Fruit fly (Drosophila melanogaster) whole organism, embryonic: ENCODE data around the gene CNPYb.

Source experiments
- Asciz ChIP-seq: fragments of 200-800 bp; sonication (Bioruptor generic); optimal IDR thresholded peaks from 2 replicates; lab custom pipeline; 2017; ENCODE audit warnings: missing biosample characterization, mild to moderate bottlenecking, missing genetic modification characterization, missing genetic modification reagents
- CG12219 ChIP-seq: fragments of 200-800 bp; sonication (Bioruptor generic); optimal IDR thresholded peaks from 3 replicates; lab custom pipeline; 2018; ENCODE audit warnings: missing biosample characterization, mild to moderate bottlenecking, missing genetic modification characterization
- CG12744 ChIP-seq: fragments of 200-800 bp; sonication (Bioruptor generic); optimal IDR thresholded peaks from 2 replicates; lab custom pipeline; 2016; ENCODE audit warnings: missing biosample characterization, missing genetic modification characterization
- CG12769 ChIP-seq: fragments of 200-800 bp; sonication (Bioruptor generic); optimal IDR thresholded peaks from 2 replicates; lab custom pipeline; 2019; ENCODE audit warnings: missing biosample characterization, mild to moderate bottlenecking, missing genetic modification characterization, moderate library complexity
- CG13296 ChIP-seq: fragments of 200-800 bp; sonication (Bioruptor generic); optimal IDR thresholded peaks from 3 replicates; lab custom pipeline; 2018; ENCODE audit warnings: missing biosample characterization, mild to moderate bottlenecking, missing genetic modification characterization
- CG14050 ChIP-seq: fragments of 200-800 bp; sonication (Bioruptor generic); IDR thresholded peaks from 3 replicates; pipeline ENCODE4 v1.3.6; 2022; ENCODE audit warnings: missing biosample characterization, missing genetic modification characterization
- CG15514 ChIP-seq: fragments of 200-800 bp; sonication (Bioruptor generic); optimal IDR thresholded peaks from 3 replicates; lab custom pipeline; 2017; ENCODE audit warnings: missing biosample characterization, missing genetic modification characterization, mild to moderate bottlenecking, moderate library complexity, missing genetic modification reagents
- CG15601 ChIP-seq: fragments of 200-800 bp; sonication (Bioruptor generic); optimal IDR thresholded peaks from 3 replicates; lab custom pipeline; 2019; ENCODE audit warnings: missing biosample characterization, mild to moderate bottlenecking, missing genetic modification characterization, moderate library complexity
- CG17186 ChIP-seq: fragments of 200-800 bp; sonication (Bioruptor generic); optimal IDR thresholded peaks from 3 replicates; lab custom pipeline; 2017; ENCODE audit warnings: missing biosample characterization, missing genetic modification reagents, missing genetic modification characterization
- CG17612 ChIP-seq: fragments of 200-800 bp; sonication (Bioruptor generic); IDR thresholded peaks from 2 replicates; pipeline ENCODE4 v1.3.6; 2022; ENCODE audit warnings: missing biosample characterization, missing genetic modification characterization
- CG2199 ChIP-seq: fragments of 200-800 bp; sonication (Bioruptor generic); IDR thresholded peaks from 3 replicates; pipeline ENCODE4 v1.3.6; 2022; ENCODE audit warnings: missing biosample characterization, missing genetic modification characterization
- CG30431 ChIP-seq: fragments of 200-800 bp; sonication (Bioruptor generic); optimal IDR thresholded peaks from 2 replicates; lab custom pipeline; 2017; ENCODE audit warnings: missing biosample characterization, missing genetic modification characterization
- CG31224 ChIP-seq: fragments of 200-800 bp; sonication (Bioruptor generic); IDR thresholded peaks from 2 replicates; pipeline ENCODE4 v1.3.6; 2022; ENCODE audit warnings: missing biosample characterization, missing genetic modification characterization
- CG34422 ChIP-seq: fragments of 200-800 bp; sonication (Bioruptor generic); IDR thresholded peaks from 3 replicates; pipeline ENCODE4 v1.3.6; 2022; ENCODE audit warnings: missing biosample characterization, missing genetic modification characterization
- CG4360 ChIP-seq: fragments of 200-800 bp; sonication (Bioruptor generic); IDR thresholded peaks from 2 replicates; pipeline ENCODE4 v1.3.6; 2022; ENCODE audit warnings: missing biosample characterization, missing genetic modification characterization
- CG7928 ChIP-seq: fragments of 200-800 bp; sonication (Bioruptor generic); optimal IDR thresholded peaks from 2 replicates; lab custom pipeline; 2017; ENCODE audit warnings: missing biosample characterization, mild to moderate bottlenecking, missing genetic modification characterization
- Chrac-16 ChIP-seq: fragments of 200-800 bp; sonication (Bioruptor generic); optimal IDR thresholded peaks from 3 replicates; lab custom pipeline; 2016; ENCODE audit warnings: missing biosample characterization, missing genetic modification characterization
- Deaf1 ChIP-seq: fragments of 200-800 bp; optimal IDR thresholded peaks from 3 replicates; lab custom pipeline; 2019; ENCODE audit warnings: missing biosample characterization, mild to moderate bottlenecking, missing genetic modification characterization, moderate library complexity
- Dip3 ChIP-seq: fragments of 200-800 bp; sonication (Bioruptor generic); optimal IDR thresholded peaks from 3 replicates; lab custom pipeline; 2016; ENCODE audit warnings: missing biosample characterization, missing genetic modification characterization
- E2f2 ChIP-seq: fragments of 200-800 bp; sonication (Bioruptor generic); IDR thresholded peaks from 2 replicates; pipeline ENCODE4 v1.3.6; 2022; ENCODE audit warnings: missing biosample characterization, missing genetic modification characterization
- Jarid2 ChIP-seq: fragments of 200-800 bp; sonication (Bioruptor generic); optimal IDR thresholded peaks from 3 replicates; lab custom pipeline; 2017; ENCODE audit warnings: mild to moderate bottlenecking, missing biosample characterization, missing genetic modification reagents, missing genetic modification characterization
- NK7.1 ChIP-seq: fragments of 200-800 bp; sonication (Bioruptor generic); optimal IDR thresholded peaks from 3 replicates; lab custom pipeline; 2016; ENCODE audit warnings: missing biosample characterization, missing genetic modification characterization
- abd-A ChIP-seq: fragments of 200-800 bp; sonication (Bioruptor generic); optimal IDR thresholded peaks from 3 replicates; lab custom pipeline; 2019; ENCODE audit warnings: missing biosample characterization, mild to moderate bottlenecking, missing genetic modification characterization, moderate library complexity
- ara ChIP-seq: fragments of 200-800 bp; sonication (Bioruptor generic); IDR thresholded peaks from 2 replicates; pipeline ENCODE4 v1.3.6; 2022; ENCODE audit warnings: missing biosample characterization, missing genetic modification characterization
- cg ChIP-seq: fragments of 200-800 bp; sonication (Bioruptor generic); optimal IDR thresholded peaks from 3 replicates; lab custom pipeline; 2019; ENCODE audit warnings: missing biosample characterization, mild to moderate bottlenecking, missing genetic modification characterization, moderate library complexity
- chm ChIP-seq: fragments of 200-800 bp; sonication (Bioruptor generic); IDR thresholded peaks from 2 replicates; pipeline ENCODE4 v1.3.6; 2022; ENCODE audit warnings: missing biosample characterization, missing genetic modification characterization
- cwo ChIP-seq: fragments of 200-800 bp; sonication (Bioruptor generic); optimal IDR thresholded peaks from 3 replicates; lab custom pipeline; 2017; ENCODE audit warnings: missing biosample characterization, missing genetic modification characterization, mild to moderate bottlenecking, moderate library complexity, missing genetic modification reagents
- danr ChIP-seq: fragments of 200-800 bp; sonication (Bioruptor generic); IDR thresholded peaks from 2 replicates; pipeline ENCODE4 v1.3.6; 2022; ENCODE audit warnings: missing biosample characterization, missing genetic modification characterization
- hb ChIP-seq: fragments of 200-800 bp; sonication (Bioruptor generic); IDR thresholded peaks from 3 replicates; pipeline ENCODE4 v1.3.6; 2022; ENCODE audit warnings: missing biosample characterization, missing genetic modification characterization; ENCODE audit not compliant: partially characterized antibody
- jigr1 ChIP-seq: fragments of 200-800 bp; sonication (Bioruptor generic); IDR thresholded peaks from 3 replicates; pipeline ENCODE4 v1.3.6; 2022; ENCODE audit warnings: missing biosample characterization, missing genetic modification characterization
- lilli ChIP-seq: fragments of 200-800 bp; sonication (Bioruptor generic); optimal IDR thresholded peaks from 3 replicates; lab custom pipeline; 2016; ENCODE audit warnings: missing biosample characterization, missing genetic modification characterization
- lola ChIP-seq, 3 experiments: fragments of >200 bp in 2 of 3; fragments of 200-800 bp in 1 of 3; sonication (Bioruptor generic) in 1 of 3; optimal IDR thresholded peaks; 2 replicates each; lab custom pipeline; 2017 to 2019; ENCODE audit warnings: missing biosample characterization in 3 of 3, missing genetic modification characterization in 3 of 3, mild to moderate bottlenecking in 1 of 3, moderate library complexity in 1 of 3
- pan ChIP-seq, 4 experiments: fragments of >200 bp in 3 of 4; fragments of 200-800 bp in 1 of 4; sonication (Bioruptor generic) in 1 of 4; optimal IDR thresholded peaks in 3 of 4; IDR thresholded peaks in 1 of 4; 2 replicates each; pipeline versions ENCODE4 v1.3.6 to Lab custom; 2017 to 2022; ENCODE audit warnings: missing biosample characterization in 2 of 4, missing genetic modification characterization in 2 of 4, mixed read lengths in 1 of 4
- pita ChIP-seq: fragments of 200-800 bp; sonication (Bioruptor generic); optimal IDR thresholded peaks from 2 replicates; lab custom pipeline; 2017; ENCODE audit warnings: missing biosample characterization, mild to moderate bottlenecking, missing genetic modification characterization
- pum ChIP-seq: fragments of 200-800 bp; sonication (Bioruptor generic); optimal IDR thresholded peaks from 2 replicates; lab custom pipeline; 2016; ENCODE audit warnings: missing biosample characterization, missing genetic modification characterization
- ranshi ChIP-seq: fragments of 200-800 bp; sonication (Bioruptor generic); IDR thresholded peaks from 2 replicates; pipeline ENCODE4 v1.3.6; 2022; ENCODE audit warnings: missing biosample characterization, missing genetic modification characterization
- repo ChIP-seq: fragments of 200-800 bp; sonication (Bioruptor generic); optimal IDR thresholded peaks from 2 replicates; lab custom pipeline; 2016; ENCODE audit warnings: missing biosample characterization, missing genetic modification characterization
- rib ChIP-seq: fragments of 200-800 bp; sonication (Bioruptor generic); IDR thresholded peaks from 2 replicates; pipeline ENCODE4 v1.3.6; 2022; ENCODE audit warnings: missing biosample characterization, missing genetic modification characterization
- run ChIP-seq: fragments of 200-800 bp; sonication (Bioruptor generic); optimal IDR thresholded peaks from 3 replicates; lab custom pipeline; 2018; ENCODE audit warnings: missing biosample characterization, mild to moderate bottlenecking, missing genetic modification characterization
- sens ChIP-seq: fragments of 200-800 bp; sonication (Bioruptor generic); peaks from one replicate; lab custom pipeline; 2016; ENCODE audit warnings: missing biosample characterization, missing genetic modification characterization
- sqz ChIP-seq: fragments of 200-800 bp; sonication (Bioruptor generic); optimal IDR thresholded peaks from 3 replicates; lab custom pipeline; 2018; ENCODE audit warnings: missing biosample characterization, mild to moderate bottlenecking, missing genetic modification characterization
- stwl ChIP-seq: fragments of 200-800 bp; sonication (Bioruptor generic); optimal IDR thresholded peaks from 3 replicates; lab custom pipeline; 2018; ENCODE audit warnings: missing biosample characterization, mild to moderate bottlenecking, missing genetic modification characterization, moderate library complexity
- trh ChIP-seq: fragments of 200-800 bp; sonication (Bioruptor generic); optimal IDR thresholded peaks from 2 replicates; lab custom pipeline; 2016; ENCODE audit warnings: missing biosample characterization, missing genetic modification characterization
- unc-4 ChIP-seq: fragments of 200-800 bp; sonication (Bioruptor generic); IDR thresholded peaks from 2 replicates; pipeline ENCODE4 v1.3.6; 2022; ENCODE audit warnings: missing biosample characterization, missing genetic modification characterization; ENCODE audit not compliant: partially characterized antibody
- unpg ChIP-seq: fragments of 200-800 bp; sonication (Bioruptor generic); optimal IDR thresholded peaks from 3 replicates; lab custom pipeline; 2018; ENCODE audit warnings: missing biosample characterization, mild to moderate bottlenecking, missing genetic modification characterization, moderate library complexity

The CNPYb gene

DNA sequence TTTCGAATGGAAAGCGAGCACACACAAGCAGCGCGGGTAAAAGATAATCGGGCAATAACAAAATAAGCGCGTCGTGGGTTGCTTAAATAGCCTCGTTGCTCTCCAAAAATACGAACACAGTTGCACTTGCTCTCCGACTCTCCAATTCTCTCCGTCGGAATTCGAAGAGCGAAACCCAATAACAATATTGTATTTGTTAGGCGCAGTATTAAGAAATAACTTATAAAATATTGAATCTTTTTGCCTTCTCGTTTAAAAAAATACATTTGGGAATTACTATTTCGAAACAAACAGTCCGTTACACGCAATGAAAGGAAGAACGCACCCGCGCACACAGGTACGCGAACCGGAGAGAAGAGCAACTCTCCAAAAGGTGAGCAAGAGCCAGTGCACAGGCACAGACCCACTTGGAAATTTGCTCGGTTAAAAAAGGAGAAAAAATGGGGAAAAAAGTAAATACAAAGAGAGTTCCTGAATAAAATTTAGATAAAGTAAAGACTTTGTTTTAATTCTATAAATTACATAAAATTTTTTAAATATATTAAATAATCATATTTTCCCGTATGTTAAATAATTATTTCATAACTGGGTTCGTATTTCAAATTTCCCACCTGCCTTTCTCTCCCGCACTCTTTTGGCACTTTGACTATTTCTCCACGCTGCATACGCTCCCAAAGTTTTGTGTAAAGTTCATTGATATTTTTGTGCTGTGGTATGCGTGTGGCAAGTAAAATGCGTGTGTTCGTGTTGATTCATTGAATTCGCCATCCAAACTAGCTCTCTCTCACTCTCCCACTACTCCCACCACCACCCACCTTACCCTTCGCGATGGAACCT lies 9.4 kb downstream of the CNPYb start, which contains the start of gene Mkp3 (continued):
- TF ChIP-seq CG17612 (GFP tag; lab: Robert Waterston, UW) (peak; percentile 65), CG12744 (GFP tag; lab: Kevin White, UChicago) (no peak), stwl (tag; lab: Kevin White, UChicago) (no peak), Chrac-16 (GFP tag; lab: Kevin White, UChicago) (peak; percentile 61), CG15601 (tag; lab: Kevin White, UChicago) (peak; percentile 85)

DNA sequence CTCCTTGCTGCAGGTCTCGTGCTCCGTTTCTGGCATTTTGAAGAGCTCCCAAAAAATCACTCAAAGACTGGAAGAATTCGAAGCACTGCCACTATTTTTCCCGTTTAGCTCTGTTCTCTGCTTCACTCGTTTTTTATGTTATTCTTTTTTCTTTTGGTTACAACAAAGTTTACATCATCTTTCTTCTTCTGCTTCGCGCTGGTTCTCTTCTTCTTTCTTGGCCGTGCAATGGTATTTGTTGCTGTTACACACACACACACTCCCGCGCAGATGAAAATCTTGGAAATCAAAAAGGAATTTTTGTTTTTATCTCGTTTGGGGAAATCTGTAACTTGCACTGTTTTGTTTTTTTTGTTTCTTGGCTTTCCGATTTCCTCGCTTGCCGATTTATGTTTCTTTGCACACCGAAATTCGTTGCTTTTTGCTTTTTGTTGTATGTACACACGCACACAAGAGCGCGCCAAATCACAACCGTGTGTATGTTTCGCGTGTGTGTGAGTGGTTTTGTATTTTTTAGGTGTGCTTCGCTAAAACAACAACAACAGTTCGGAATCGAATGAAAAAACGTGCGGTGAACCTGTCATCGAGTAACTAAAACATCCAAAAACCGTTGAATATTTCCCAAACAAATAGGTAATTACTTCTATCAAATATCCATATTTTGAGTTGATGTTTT lies 10.2 kb downstream of the CNPYb start:
- TF ChIP-seq pita (no peak), jigr1 (GFP tag; lab: Robert Waterston, UW) (no peak), unpg (GFP tag; lab: Kevin White, UChicago) (no peak), E2f2 (GFP tag; lab: Robert Waterston, UW) (no peak), lilli (GFP tag; lab: Kevin White, UChicago) (no peak), ara (GFP tag; lab: Robert Waterston, UW) (no peak), rib (peak; percentile 13; the same call in 1 of the 2 replicates), CG4360 (GFP tag; lab: Robert Waterston, UW) (peak; percentile 79), abd-A (peak; percentile 80), CG14050 (GFP tag; lab: Robert Waterston, UW) (no peak), unc-4 (GFP tag; lab: Robert Waterston, UW) (no peak), CG12769 (tag; lab: Kevin White, UChicago) (peak; percentile 63), Jarid2 (GFP tag; lab: Kevin White, UChicago) (peak; percentile 93), CG2199 (GFP tag; lab: Robert Waterston, UW) (no peak), Deaf1 (peak; percentile 47), NK7.1 (GFP tag; lab: Kevin White, UChicago) (no peak), cwo (GFP tag; lab: Kevin White, UChicago) (peak; percentile 31), CG34422 (GFP tag; lab: Robert Waterston, UW) (peak; percentile 55; the same call in 2 of the 3 replicates), danr (GFP tag; lab: Robert Waterston, UW) (no peak), hb (0 out of 3 replicates have a peak, but pooled peaks have one; percentile 52), lola (GFP tag; optimal IDR thresholded peaks at IDR 0.05; lab: Kevin White, UChicago) (peak in 1 of 3 experiments; percentile 72), chm (GFP tag; lab: Robert Waterston, UW) (peak; percentile 13; the same call in 1 of the 2 replicates), Asciz (GFP tag; lab: Kevin White, UChicago) (no peak), CG15514 (GFP tag; lab: Kevin White, UChicago) (peak; percentile 35), cg (GFP tag; lab: Kevin White, UChicago) (peak; percentile 94), sens (GFP tag; lab: Kevin White, UChicago) (peak; percentile 38), sqz (GFP tag; lab: Kevin White, UChicago) (peak; percentile 82), trh (no peak), CG13296 (peak; percentile 10), CG30431 (GFP tag; lab: Kevin White, UChicago) (no peak), CG17186 (no peak), CG12219 (GFP tag; lab: Kevin White, UChicago) (no peak), CG7928 (GFP tag; lab: Kevin White, UChicago) (no peak), repo (GFP tag; lab: Kevin White, UChicago) (no peak), Dip3 (GFP tag; lab: Kevin White, UChicago) (no peak), pan (optimal IDR thresholded peaks at IDR 0.05; lab: Kevin White, UChicago) (no peak), pan (GFP tag; optimal IDR thresholded peaks at IDR 0.05 in 1 of 2, IDR thresholded peaks at IDR 0.05 in 1 of 2) (peak in 1 of 2 experiments; percentile 4), run (peak; percentile 17), ranshi (no peak), pum (no peak), CG31224 (GFP tag; lab: Robert Waterston, UW) (no peak)
